Fruit fly (Drosophila melanogaster) whole organism, adult: Measurements from ENCODE around the gene CG43739.

ENCODE experiments used
- CG11617 ChIP-seq: fragments of 200-800 bp; sonication (Bioruptor generic); optimal IDR thresholded peaks from 2 replicates; lab custom pipeline; 2017; ENCODE audit warnings: mild to moderate bottlenecking, missing biosample characterization, missing genetic modification reagents, missing genetic modification characterization
- CG12768 ChIP-seq: fragments of 200-800 bp; sonication (Bioruptor generic); optimal IDR thresholded peaks from 2 replicates; lab custom pipeline; 2017; ENCODE audit warnings: missing biosample characterization, missing genetic modification characterization, mild to moderate bottlenecking, moderate library complexity, missing genetic modification reagents
- CG14711 ChIP-seq: fragments of 200-800 bp; sonication (Bioruptor generic); optimal IDR thresholded peaks from 2 replicates; lab custom pipeline; 2018; ENCODE audit warnings: missing biosample characterization, mild to moderate bottlenecking, missing genetic modification characterization, moderate library complexity
- CG1620 ChIP-seq: fragments of 200-800 bp; sonication (Bioruptor generic); optimal IDR thresholded peaks from 2 replicates; lab custom pipeline; 2016; ENCODE audit warnings: missing biosample characterization, missing genetic modification characterization
- CG33017 ChIP-seq: fragments of 200-800 bp; sonication (Bioruptor generic); optimal IDR thresholded peaks from 2 replicates; lab custom pipeline; 2018; ENCODE audit warnings: missing biosample characterization, mild to moderate bottlenecking, missing genetic modification characterization, moderate library complexity
- CG5204 ChIP-seq: fragments of 200-800 bp; sonication (Bioruptor generic); optimal IDR thresholded peaks from 2 replicates; lab custom pipeline; 2016; ENCODE audit warnings: missing biosample characterization, missing genetic modification characterization
- CG7045 ChIP-seq: fragments of 200-800 bp; sonication (Bioruptor generic); optimal IDR thresholded peaks from 2 replicates; lab custom pipeline; 2017; ENCODE audit warnings: missing biosample characterization, mild to moderate bottlenecking, missing genetic modification characterization
- CG7101 ChIP-seq: fragments of 200-800 bp; sonication (Bioruptor generic); optimal IDR thresholded peaks from 2 replicates; lab custom pipeline; 2018; ENCODE audit warnings: missing biosample characterization, mild to moderate bottlenecking, missing genetic modification characterization, moderate library complexity
- Clk ChIP-seq: fragments of 200-800 bp; sonication (Bioruptor generic); optimal IDR thresholded peaks from 2 replicates; lab custom pipeline; 2017; ENCODE audit warnings: missing biosample characterization, missing genetic modification characterization
- Crg-1 ChIP-seq: fragments of 200-800 bp; sonication (Bioruptor generic); optimal IDR thresholded peaks from 2 replicates; lab custom pipeline; 2016; ENCODE audit warnings: missing biosample characterization, missing genetic modification characterization
- Hr96 ChIP-seq: fragments of 200-800 bp; sonication (Bioruptor generic); optimal IDR thresholded peaks from 2 replicates; lab custom pipeline; 2016; ENCODE audit warnings: missing biosample characterization, missing genetic modification characterization
- Mnt ChIP-seq: fragments of 200-800 bp; sonication (Bioruptor generic); optimal IDR thresholded peaks from 2 replicates; lab custom pipeline; 2016; ENCODE audit warnings: missing biosample characterization, mild to moderate bottlenecking, missing genetic modification characterization
- bab1 ChIP-seq: fragments of 200-800 bp; sonication (Bioruptor generic); optimal IDR thresholded peaks from 3 replicates; lab custom pipeline; 2019; ENCODE audit warnings: missing biosample characterization, mild to moderate bottlenecking, missing genetic modification characterization, moderate library complexity
- cic ChIP-seq: fragments of 200-800 bp; sonication (Bioruptor generic); optimal IDR thresholded peaks from 2 replicates; lab custom pipeline; 2017; ENCODE audit warnings: missing biosample characterization, mild to moderate bottlenecking, missing genetic modification characterization, moderate library complexity
- cnc ChIP-seq, 2 experiments: fragments of >200 bp; optimal IDR thresholded peaks; 2 replicates each; lab custom pipeline; 2017
- kay ChIP-seq: fragments of 200-800 bp; sonication (Bioruptor generic); peaks from one replicate; lab custom pipeline; 2016; ENCODE audit warnings: missing biosample characterization, missing genetic modification characterization, borderline replicate concordance
- ovo ChIP-seq: fragments of 200-800 bp; sonication (Bioruptor generic); optimal IDR thresholded peaks from 2 replicates; lab custom pipeline; 2016; ENCODE audit warnings: missing biosample characterization, missing genetic modification characterization
- pad ChIP-seq: fragments of 200-800 bp; sonication (Bioruptor generic); optimal IDR thresholded peaks from 3 replicates; lab custom pipeline; 2017; ENCODE audit warnings: missing biosample characterization, missing genetic modification characterization, mild to moderate bottlenecking, moderate library complexity, missing genetic modification reagents
- tj ChIP-seq: fragments of 200-800 bp; sonication (Bioruptor generic); optimal IDR thresholded peaks from 3 replicates; lab custom pipeline; 2017; ENCODE audit warnings: missing biosample characterization, mild to moderate bottlenecking, missing genetic modification characterization, moderate library complexity
- toe ChIP-seq: fragments of 200-800 bp; sonication (Bioruptor generic); optimal IDR thresholded peaks from 2 replicates; lab custom pipeline; 2016; ENCODE audit warnings: missing biosample characterization, missing genetic modification characterization

Gene CG43739

dm6 chr2L:20922196-20923087 lies 3.7 kb upstream of the CG43739 start, which contains the start of gene Mtp:
Gene Mtp (minus strand): TSS chr2L:20922876.
- no peak for TF ChIP-seq cnc (optimal IDR thresholded peaks at IDR 0.05; lab: Kevin White, UChicago)
- TF ChIP-seq CG7101, result peak; percentile 68
- TF ChIP-seq CG5204, result no peak
- TF ChIP-seq pad (GFP tag; lab: Kevin White, UChicago), result peak; percentile 9
- peak; percentile 32 for TF ChIP-seq cic (GFP tag; lab: Kevin White, UChicago)
- peak; percentile 64 for TF ChIP-seq Hr96 (GFP tag; lab: Kevin White, UChicago)
- TF ChIP-seq kay (GFP tag; lab: Kevin White, UChicago), result peak; percentile 42
- peak; percentile 3 for TF ChIP-seq CG14711 (tag; lab: Kevin White, UChicago)
- peak; percentile 69 for TF ChIP-seq bab1 (GFP tag; lab: Kevin White, UChicago)
- peak; percentile 21 for TF ChIP-seq Crg-1 (GFP tag; lab: Kevin White, UChicago)
- peak; percentile 46 for TF ChIP-seq toe
- TF ChIP-seq CG1620, result peak; percentile 37
- no peak for TF ChIP-seq Clk (GFP tag; lab: Kevin White, UChicago)
- TF ChIP-seq CG12768, result peak; percentile 45
- peak; percentile 66 for TF ChIP-seq CG11617 (GFP tag; lab: Kevin White, UChicago)
- TF ChIP-seq CG33017, result peak; percentile 48
- TF ChIP-seq tj (GFP tag; lab: Kevin White, UChicago), result peak; percentile 12
- TF ChIP-seq ovo (GFP tag; lab: Kevin White, UChicago), result no peak
- peak; percentile 63 for TF ChIP-seq CG7045
- peak; percentile 22 for TF ChIP-seq Mnt (GFP tag; lab: Kevin White, UChicago)

- TF ChIP-seq cnc (optimal IDR thresholded peaks at IDR 0.05; lab: Kevin White, UChicago), result no peak
- no peak for TF ChIP-seq pad (GFP tag; lab: Kevin White, UChicago)
- TF ChIP-seq kay (GFP tag; lab: Kevin White, UChicago), result no peak
- peak; percentile 85 for TF ChIP-seq bab1 (GFP tag; lab: Kevin White, UChicago)
- no peak for TF ChIP-seq Crg-1 (GFP tag; lab: Kevin White, UChicago)
- peak; percentile 35 for TF ChIP-seq tj (GFP tag; lab: Kevin White, UChicago)
- no peak for TF ChIP-seq CG5204
- TF ChIP-seq CG7045, result peak; percentile 72
- no peak for TF ChIP-seq ovo (GFP tag; lab: Kevin White, UChicago)
- peak; percentile 46 for TF ChIP-seq Mnt (GFP tag; lab: Kevin White, UChicago)
- peak; percentile 46 for TF ChIP-seq Clk (GFP tag; lab: Kevin White, UChicago)
- TF ChIP-seq cic (GFP tag; lab: Kevin White, UChicago), result peak; percentile 8
- peak; percentile 69 for TF ChIP-seq CG7101
- TF ChIP-seq Hr96 (GFP tag; lab: Kevin White, UChicago), result peak; percentile 68
- TF ChIP-seq CG14711 (tag; lab: Kevin White, UChicago), result no peak
- TF ChIP-seq CG12768, result no peak
- peak; percentile 63 for TF ChIP-seq CG11617 (GFP tag; lab: Kevin White, UChicago)
- no peak for TF ChIP-seq CG1620
- peak; percentile 79 for TF ChIP-seq CG33017
- peak; percentile 72 for TF ChIP-seq toe
Measured at dm6 chr2L:20918056-20918674, 566 bp downstream of the CG43739 start.

DNA sequence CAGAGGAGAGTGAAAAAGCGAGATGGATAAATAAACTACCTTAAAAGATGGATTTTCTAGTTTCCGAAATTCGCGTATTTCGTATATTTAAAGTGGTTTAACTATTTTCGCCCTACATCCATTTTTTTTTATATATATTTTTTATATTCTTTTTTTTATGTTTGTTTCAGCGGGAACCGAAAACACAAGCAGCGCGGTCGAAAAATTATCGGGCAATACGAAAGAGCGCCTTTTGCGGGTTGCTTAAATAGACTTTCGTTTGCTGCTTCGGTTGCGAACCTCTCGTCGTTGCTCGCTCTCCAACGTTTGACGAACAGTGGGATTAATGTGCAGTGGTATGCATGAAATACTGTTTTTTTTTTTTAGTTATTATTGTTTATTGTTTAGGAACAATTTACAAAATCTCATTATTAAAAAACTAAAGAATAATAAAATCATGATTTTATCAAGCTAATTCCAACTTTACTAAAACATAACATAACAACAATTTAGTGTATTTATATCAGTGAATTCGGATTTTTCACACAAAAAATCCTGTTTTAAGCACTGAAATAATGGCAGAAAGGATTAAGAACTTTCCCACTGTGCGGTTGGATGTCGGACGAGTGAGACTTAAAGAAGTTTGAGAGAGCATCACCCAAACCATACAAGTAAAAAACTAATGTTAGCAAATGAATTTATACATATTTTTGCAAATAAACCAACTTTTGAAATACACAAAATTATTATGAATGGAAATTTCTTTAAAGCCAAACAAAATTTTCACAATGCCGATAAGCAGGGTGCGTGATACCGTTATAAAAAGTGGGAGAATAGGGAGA lies 1.3 kb downstream of the CG43739 start:
- no peak for TF ChIP-seq CG1620
- TF ChIP-seq Hr96 (GFP tag; lab: Kevin White, UChicago), result no peak
- peak; percentile 48 for TF ChIP-seq CG7101
- peak; percentile 50 for TF ChIP-seq CG12768
- peak; percentile 95 for TF ChIP-seq ovo (GFP tag; lab: Kevin White, UChicago)
- TF ChIP-seq Crg-1 (GFP tag; lab: Kevin White, UChicago), result no peak
- no peak for TF ChIP-seq cnc (optimal IDR thresholded peaks at IDR 0.05; lab: Kevin White, UChicago)
- no peak for TF ChIP-seq Clk (GFP tag; lab: Kevin White, UChicago)
- TF ChIP-seq cic (GFP tag; lab: Kevin White, UChicago), result peak; percentile 14
- TF ChIP-seq kay (GFP tag; lab: Kevin White, UChicago), result peak; percentile 91
- TF ChIP-seq bab1 (GFP tag; lab: Kevin White, UChicago), result no peak
- TF ChIP-seq Mnt (GFP tag; lab: Kevin White, UChicago), result peak; percentile 37
- TF ChIP-seq CG11617 (GFP tag; lab: Kevin White, UChicago), result no peak
- no peak for TF ChIP-seq CG7045
- peak; percentile 70 for TF ChIP-seq CG33017
- TF ChIP-seq CG14711 (tag; lab: Kevin White, UChicago), result peak; percentile 64
- peak; percentile 30 for TF ChIP-seq toe
- TF ChIP-seq CG5204, result no peak
- no peak for TF ChIP-seq tj (GFP tag; lab: Kevin White, UChicago)
- peak; percentile 87 for TF ChIP-seq pad (GFP tag; lab: Kevin White, UChicago)

DNA sequence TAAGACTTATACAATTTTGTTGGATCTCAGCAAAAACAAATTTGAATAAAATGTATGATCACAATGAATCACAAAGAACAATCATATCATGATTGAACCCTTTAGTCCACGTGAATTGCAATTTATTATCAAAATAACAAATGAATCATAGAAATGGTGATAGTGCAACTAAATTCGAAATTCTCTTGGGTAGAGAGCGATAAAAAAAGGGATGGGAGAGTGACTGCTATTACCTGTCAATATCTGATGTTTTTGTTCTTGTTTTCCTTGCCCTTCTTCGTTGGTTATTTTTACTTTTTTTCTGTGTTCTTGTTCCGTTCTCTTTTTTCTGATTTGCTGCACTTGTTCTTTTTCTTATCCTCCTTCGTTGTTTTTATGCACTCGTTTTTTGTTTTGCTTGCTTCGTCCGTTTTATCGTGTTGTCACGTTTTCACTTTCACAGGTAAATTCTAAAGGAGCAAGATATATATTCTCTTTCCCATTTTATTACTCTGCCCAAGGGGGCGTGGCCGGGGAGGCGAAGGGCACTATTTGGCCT lies 2.0 kb downstream of the CG43739 start:
- no peak for TF ChIP-seq CG7101
- no peak for TF ChIP-seq ovo (GFP tag; lab: Kevin White, UChicago)
- no peak for TF ChIP-seq Clk (GFP tag; lab: Kevin White, UChicago)
- no peak for TF ChIP-seq CG11617 (GFP tag; lab: Kevin White, UChicago)
- TF ChIP-seq CG14711 (tag; lab: Kevin White, UChicago), result no peak
- TF ChIP-seq CG5204, result no peak
- TF ChIP-seq kay (GFP tag; lab: Kevin White, UChicago), result no peak
- no peak for TF ChIP-seq toe
- TF ChIP-seq cic (GFP tag; lab: Kevin White, UChicago), result no peak
- TF ChIP-seq CG1620, result no peak
- TF ChIP-seq CG7045, result no peak
- no peak for TF ChIP-seq Crg-1 (GFP tag; lab: Kevin White, UChicago)
- no peak for TF ChIP-seq pad (GFP tag; lab: Kevin White, UChicago)
- no peak for TF ChIP-seq Hr96 (GFP tag; lab: Kevin White, UChicago)
- no peak for TF ChIP-seq cnc (optimal IDR thresholded peaks at IDR 0.05; lab: Kevin White, UChicago)
- no peak for TF ChIP-seq tj (GFP tag; lab: Kevin White, UChicago)
- no peak for TF ChIP-seq Mnt (GFP tag; lab: Kevin White, UChicago)
- TF ChIP-seq CG12768, result no peak
- no peak for TF ChIP-seq CG33017
- TF ChIP-seq bab1 (GFP tag; lab: Kevin White, UChicago), result no peak
